Fruit fly (Drosophila melanogaster) whole organism, adult: Measurements from ENCODE around the gene Vps15.

Experiments used
- CG11617 ChIP-seq: fragments of 200-800 bp; sonication (Bioruptor generic); optimal IDR thresholded peaks from 2 replicates; lab custom pipeline; 2017; ENCODE audit warnings: mild to moderate bottlenecking, missing biosample characterization, missing genetic modification reagents, missing genetic modification characterization
- CG12768 ChIP-seq: fragments of 200-800 bp; sonication (Bioruptor generic); optimal IDR thresholded peaks from 2 replicates; lab custom pipeline; 2017; ENCODE audit warnings: missing biosample characterization, missing genetic modification characterization, mild to moderate bottlenecking, moderate library complexity, missing genetic modification reagents
- CG14711 ChIP-seq: fragments of 200-800 bp; sonication (Bioruptor generic); optimal IDR thresholded peaks from 2 replicates; lab custom pipeline; 2018; ENCODE audit warnings: missing biosample characterization, mild to moderate bottlenecking, missing genetic modification characterization, moderate library complexity
- CG1620 ChIP-seq: fragments of 200-800 bp; sonication (Bioruptor generic); optimal IDR thresholded peaks from 2 replicates; lab custom pipeline; 2016; ENCODE audit warnings: missing biosample characterization, missing genetic modification characterization
- CG33017 ChIP-seq: fragments of 200-800 bp; sonication (Bioruptor generic); optimal IDR thresholded peaks from 2 replicates; lab custom pipeline; 2018; ENCODE audit warnings: missing biosample characterization, mild to moderate bottlenecking, missing genetic modification characterization, moderate library complexity
- CG5204 ChIP-seq: fragments of 200-800 bp; sonication (Bioruptor generic); optimal IDR thresholded peaks from 2 replicates; lab custom pipeline; 2016; ENCODE audit warnings: missing biosample characterization, missing genetic modification characterization
- CG7045 ChIP-seq: fragments of 200-800 bp; sonication (Bioruptor generic); optimal IDR thresholded peaks from 2 replicates; lab custom pipeline; 2017; ENCODE audit warnings: missing biosample characterization, mild to moderate bottlenecking, missing genetic modification characterization
- CG7101 ChIP-seq: fragments of 200-800 bp; sonication (Bioruptor generic); optimal IDR thresholded peaks from 2 replicates; lab custom pipeline; 2018; ENCODE audit warnings: missing biosample characterization, mild to moderate bottlenecking, missing genetic modification characterization, moderate library complexity
- Clk ChIP-seq: fragments of 200-800 bp; sonication (Bioruptor generic); optimal IDR thresholded peaks from 2 replicates; lab custom pipeline; 2017; ENCODE audit warnings: missing biosample characterization, missing genetic modification characterization
- Crg-1 ChIP-seq: fragments of 200-800 bp; sonication (Bioruptor generic); optimal IDR thresholded peaks from 2 replicates; lab custom pipeline; 2016; ENCODE audit warnings: missing biosample characterization, missing genetic modification characterization
- Hr96 ChIP-seq: fragments of 200-800 bp; sonication (Bioruptor generic); optimal IDR thresholded peaks from 2 replicates; lab custom pipeline; 2016; ENCODE audit warnings: missing biosample characterization, missing genetic modification characterization
- Mnt ChIP-seq: fragments of 200-800 bp; sonication (Bioruptor generic); optimal IDR thresholded peaks from 2 replicates; lab custom pipeline; 2016; ENCODE audit warnings: missing biosample characterization, mild to moderate bottlenecking, missing genetic modification characterization
- bab1 ChIP-seq: fragments of 200-800 bp; sonication (Bioruptor generic); optimal IDR thresholded peaks from 3 replicates; lab custom pipeline; 2019; ENCODE audit warnings: missing biosample characterization, mild to moderate bottlenecking, missing genetic modification characterization, moderate library complexity
- cic ChIP-seq: fragments of 200-800 bp; sonication (Bioruptor generic); optimal IDR thresholded peaks from 2 replicates; lab custom pipeline; 2017; ENCODE audit warnings: missing biosample characterization, mild to moderate bottlenecking, missing genetic modification characterization, moderate library complexity
- cnc ChIP-seq, 2 experiments: fragments of >200 bp; optimal IDR thresholded peaks; 2 replicates each; lab custom pipeline; 2017
- kay ChIP-seq: fragments of 200-800 bp; sonication (Bioruptor generic); peaks from one replicate; lab custom pipeline; 2016; ENCODE audit warnings: missing biosample characterization, missing genetic modification characterization, borderline replicate concordance
- ovo ChIP-seq: fragments of 200-800 bp; sonication (Bioruptor generic); optimal IDR thresholded peaks from 2 replicates; lab custom pipeline; 2016; ENCODE audit warnings: missing biosample characterization, missing genetic modification characterization
- pad ChIP-seq: fragments of 200-800 bp; sonication (Bioruptor generic); optimal IDR thresholded peaks from 3 replicates; lab custom pipeline; 2017; ENCODE audit warnings: missing biosample characterization, missing genetic modification characterization, mild to moderate bottlenecking, moderate library complexity, missing genetic modification reagents
- tj ChIP-seq: fragments of 200-800 bp; sonication (Bioruptor generic); optimal IDR thresholded peaks from 3 replicates; lab custom pipeline; 2017; ENCODE audit warnings: missing biosample characterization, mild to moderate bottlenecking, missing genetic modification characterization, moderate library complexity
- toe ChIP-seq: fragments of 200-800 bp; sonication (Bioruptor generic); optimal IDR thresholded peaks from 2 replicates; lab custom pipeline; 2016; ENCODE audit warnings: missing biosample characterization, missing genetic modification characterization

Gene Vps15

dm6 chr3R:9245576-9246200 is at the start of gene Vps15:
Gene Vps15, minus strand, starts transcription at chr3R:9245869.
- TF ChIP-seq CG12768 (peak; percentile 45), CG7101 (peak; percentile 84), Mnt (GFP tag; lab: Kevin White, UChicago) (peak; percentile 27), CG1620 (GFP tag; lab: Kevin White, UChicago) (peak; percentile 36), ovo (GFP tag; lab: Kevin White, UChicago) (no peak), toe (GFP tag; lab: Kevin White, UChicago) (peak; percentile 48), CG14711 (peak; percentile 80), tj (GFP tag; lab: Kevin White, UChicago) (peak; percentile 86), CG7045 (GFP tag; lab: Kevin White, UChicago) (peak; percentile 72), cic (no peak), CG11617 (GFP tag; lab: Kevin White, UChicago) (peak; percentile 61), cnc (optimal IDR thresholded peaks at IDR 0.05; lab: Kevin White, UChicago) (no peak), Clk (GFP tag; lab: Kevin White, UChicago) (no peak), kay (GFP tag; lab: Kevin White, UChicago) (peak; percentile 80), CG5204 (GFP tag; lab: Kevin White, UChicago) (no peak), CG33017 (tag; lab: Kevin White, UChicago) (peak; percentile 81), Crg-1 (GFP tag; lab: Kevin White, UChicago) (peak; percentile 16), pad (peak; percentile 35), bab1 (GFP tag; lab: Kevin White, UChicago) (peak; percentile 92), Hr96 (GFP tag; lab: Kevin White, UChicago) (no peak)

dm6 chr3R:9287710-9288109 is 42.0 kb upstream of the Vps15 start:
- TF ChIP-seq CG33017 (tag; lab: Kevin White, UChicago) = no peak

DNA sequence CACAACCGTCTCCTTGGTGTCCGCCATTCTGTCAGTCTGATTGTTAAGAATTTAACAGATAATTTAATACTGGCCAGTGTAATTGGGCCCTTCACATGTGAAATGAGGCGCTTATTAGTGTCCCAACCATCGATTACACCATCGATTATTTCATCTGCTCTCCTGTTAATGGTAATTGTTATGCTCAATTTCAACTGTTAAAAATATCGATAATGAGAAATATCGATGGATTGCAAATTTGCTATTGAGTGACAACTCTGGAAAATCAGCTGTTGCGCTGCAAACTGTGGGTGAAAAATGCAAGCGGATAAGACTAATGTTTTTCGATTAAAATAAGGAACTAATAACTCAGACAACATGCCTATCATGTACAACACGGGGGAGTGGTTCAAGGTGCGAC is 21.1 kb upstream of the Vps15 start, which contains the start of the genes TrpRS and Vps16A:
Gene TrpRS, minus strand, starts transcription at position 140 of the 400 bp plus-strand sequence.
Gene Vps16A, plus strand, starts transcription at position 255 of the 400 bp plus-strand sequence.
- TF ChIP-seq CG7101 (no peak), CG7045 (GFP tag; lab: Kevin White, UChicago) (no peak), Mnt (GFP tag; lab: Kevin White, UChicago) (peak; percentile 60), CG1620 (GFP tag; lab: Kevin White, UChicago) (no peak), CG14711 (peak; percentile 99), cic (peak; percentile 18), CG5204 (GFP tag; lab: Kevin White, UChicago) (no peak), cnc (optimal IDR thresholded peaks at IDR 0.05; lab: Kevin White, UChicago) (no peak), CG11617 (GFP tag; lab: Kevin White, UChicago) (no peak), CG33017 (tag; lab: Kevin White, UChicago) (no peak), pad (no peak), tj (GFP tag; lab: Kevin White, UChicago) (peak; percentile 1), Crg-1 (GFP tag; lab: Kevin White, UChicago) (no peak), bab1 (GFP tag; lab: Kevin White, UChicago) (peak; percentile 77), toe (GFP tag; lab: Kevin White, UChicago) (peak; percentile 15), kay (GFP tag; lab: Kevin White, UChicago) (no peak)

DNA sequence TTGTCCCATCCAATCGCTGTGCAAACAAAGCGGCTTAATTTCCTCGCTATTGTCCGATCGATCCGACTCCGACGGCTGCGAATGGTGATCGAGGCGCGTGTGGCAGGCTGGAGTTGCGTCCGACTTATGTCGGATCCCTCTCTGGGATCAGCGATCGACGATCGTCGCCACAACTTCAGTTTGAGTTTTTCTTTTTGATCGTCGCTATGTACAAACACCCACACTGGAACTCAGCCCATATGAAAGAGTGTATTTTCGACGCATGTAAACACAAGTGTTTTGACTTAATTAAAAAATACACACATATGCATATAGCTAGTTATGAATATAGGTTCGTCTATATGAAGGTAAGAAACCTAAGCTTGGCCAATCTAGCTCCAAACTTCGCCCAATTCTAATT is 18.4 kb upstream of the Vps15 start, which contains the start of gene sage:
Gene sage, minus strand, starts transcription at position 101 of the 400 bp plus-strand sequence.
- no peak for TF ChIP-seq Hr96 (GFP tag; lab: Kevin White, UChicago)
- TF ChIP-seq Mnt (GFP tag; lab: Kevin White, UChicago) = no peak
- no peak for TF ChIP-seq pad
- TF ChIP-seq CG33017 (tag; lab: Kevin White, UChicago) = no peak
- TF ChIP-seq CG12768 = no peak
- no peak for TF ChIP-seq CG5204 (GFP tag; lab: Kevin White, UChicago)
- TF ChIP-seq bab1 (GFP tag; lab: Kevin White, UChicago) = no peak
- TF ChIP-seq CG14711 = no peak

DNA sequence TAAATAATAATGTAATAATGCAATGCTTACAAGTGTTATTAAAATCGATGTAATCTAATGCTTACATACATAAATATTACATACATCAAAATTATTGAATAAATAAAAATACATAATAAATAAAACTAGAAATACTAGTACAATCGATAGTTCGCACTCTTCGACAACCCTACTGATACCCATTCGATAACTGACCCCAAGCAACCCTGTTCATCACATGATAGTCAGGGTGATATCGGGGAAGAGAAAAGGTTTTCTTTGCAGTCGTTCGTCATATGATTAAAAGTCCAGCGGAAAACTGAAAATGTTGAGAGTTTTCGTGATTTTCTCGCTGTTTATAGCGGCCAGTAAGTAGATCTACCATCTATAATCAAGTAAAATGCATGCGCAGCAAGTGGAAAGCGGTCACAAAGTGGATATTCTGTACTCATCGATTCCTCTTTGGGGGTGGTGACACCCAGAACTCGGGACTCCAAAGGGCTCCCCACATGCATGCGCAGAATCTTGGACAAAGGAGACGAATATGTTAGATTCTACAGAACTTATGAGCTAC is 14.8 kb upstream of the Vps15 start, which contains the start of gene ATP6AP2:
Gene ATP6AP2, plus strand, starts transcription at position 218 of the 553 bp plus-strand sequence.
- TF ChIP-seq CG11617 (GFP tag; lab: Kevin White, UChicago) (peak; percentile 53), CG7101 (peak; percentile 72), tj (GFP tag; lab: Kevin White, UChicago) (peak; percentile 33), Crg-1 (GFP tag; lab: Kevin White, UChicago) (peak; percentile 67), CG14711 (peak; percentile 97), CG33017 (tag; lab: Kevin White, UChicago) (peak; percentile 58), Clk (GFP tag; lab: Kevin White, UChicago) (no peak), CG1620 (GFP tag; lab: Kevin White, UChicago) (peak; percentile 62), kay (GFP tag; lab: Kevin White, UChicago) (no peak), toe (GFP tag; lab: Kevin White, UChicago) (peak; percentile 46), Hr96 (GFP tag; lab: Kevin White, UChicago) (no peak), ovo (GFP tag; lab: Kevin White, UChicago) (no peak), cnc (optimal IDR thresholded peaks at IDR 0.05; lab: Kevin White, UChicago) (no peak), bab1 (GFP tag; lab: Kevin White, UChicago) (peak; percentile 88), CG5204 (GFP tag; lab: Kevin White, UChicago) (no peak), pad (peak; percentile 35), CG7045 (GFP tag; lab: Kevin White, UChicago) (peak; percentile 41), CG12768 (peak; percentile 48), cic (peak; percentile 33), Mnt (GFP tag; lab: Kevin White, UChicago) (peak; percentile 84)
